Fruit fly (Drosophila melanogaster): Measurements from ENCODE around the gene sphinx2.

DNA sequence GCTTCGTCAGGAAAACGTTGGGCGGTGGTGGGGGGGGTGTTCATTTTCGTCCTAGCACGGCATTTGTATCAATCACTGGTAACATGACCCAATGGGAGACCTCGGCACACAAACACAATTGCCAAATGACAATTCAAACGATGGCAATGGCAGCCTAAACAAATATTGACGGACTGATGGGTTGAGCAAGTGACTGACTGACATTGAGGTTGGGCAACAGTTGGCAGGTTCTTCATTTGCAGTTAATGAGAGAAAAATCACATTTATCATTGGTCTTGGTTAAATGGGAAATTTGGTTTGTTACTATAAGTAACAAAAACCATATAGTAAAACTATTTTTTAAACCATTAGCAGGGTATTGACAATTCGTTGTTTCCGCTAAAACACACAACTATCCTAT lies 8.6 kb upstream of the sphinx2 start:
- TF ChIP-seq ttk (optimal IDR thresholded peaks at IDR 0.05) (no peak), psq (optimal IDR thresholded peaks at IDR 0.05) (no peak), h (optimal IDR thresholded peaks at IDR 0.05) (no peak), Sin3A (optimal IDR thresholded peaks at IDR 0.05) (no peak)

Measured in Kc167 (cell line).